Fruit fly (Drosophila melanogaster) whole organism, embryonic: ENCODE measurements around the gene Rab3GAP1.
A peak's percentile ranks its signal among the peaks of the same experiment; 100 is the strongest.

ENCODE experiments used
- ATbp ChIP-seq: fragments of 200-800 bp; sonication (Bioruptor generic); optimal IDR thresholded peaks from 2 replicates; lab custom pipeline; 2017; ENCODE audit warnings: missing biosample characterization, mild to moderate bottlenecking, missing genetic modification characterization, missing genetic modification reagents
- Aef1 ChIP-seq: fragments of 200-800 bp; sonication (Bioruptor generic); IDR thresholded peaks from 3 replicates; pipeline ENCODE4 v1.3.6; 2022; ENCODE audit warnings: missing biosample characterization, missing genetic modification characterization
- Asciz ChIP-seq: fragments of 200-800 bp; sonication (Bioruptor generic); optimal IDR thresholded peaks from 2 replicates; lab custom pipeline; 2017; ENCODE audit warnings: missing biosample characterization, mild to moderate bottlenecking, missing genetic modification characterization, missing genetic modification reagents
- Bdp1 ChIP-seq: fragments of 200-800 bp; sonication (Bioruptor generic); optimal IDR thresholded peaks from 3 replicates; lab custom pipeline; 2016; ENCODE audit warnings: missing biosample characterization, missing genetic modification characterization
- C15 ChIP-seq: fragments of 200-800 bp; sonication (Bioruptor generic); IDR thresholded peaks from 3 replicates; pipeline ENCODE4 v1.3.6; 2022; ENCODE audit warnings: missing biosample characterization, missing genetic modification characterization
- CG10209 ChIP-seq: fragments of 200-800 bp; sonication (Bioruptor generic); optimal IDR thresholded peaks from 3 replicates; lab custom pipeline; 2017; ENCODE audit warnings: missing biosample characterization, mild to moderate bottlenecking, missing genetic modification characterization, missing genetic modification reagents
- CG1024 ChIP-seq: fragments of 200-800 bp; sonication (Bioruptor generic); IDR thresholded peaks from 2 replicates; pipeline ENCODE4 v1.3.6; 2022; ENCODE audit warnings: missing biosample characterization, missing genetic modification characterization
- CG10321 ChIP-seq: fragments of 200-800 bp; sonication (Bioruptor generic); IDR thresholded peaks from 2 replicates; pipeline ENCODE4 v1.3.6; 2022; ENCODE audit warnings: missing biosample characterization, missing genetic modification characterization
- CG12104 ChIP-seq: fragments of 200-800 bp; sonication (Bioruptor generic); optimal IDR thresholded peaks from 3 replicates; lab custom pipeline; 2016; ENCODE audit warnings: missing biosample characterization, missing genetic modification characterization
- CG13123 ChIP-seq: fragments of 200-800 bp; sonication (Bioruptor generic); optimal IDR thresholded peaks from 2 replicates; lab custom pipeline; 2016; ENCODE audit warnings: missing biosample characterization, missing genetic modification characterization
- CG14050 ChIP-seq: fragments of 200-800 bp; sonication (Bioruptor generic); IDR thresholded peaks from 3 replicates; pipeline ENCODE4 v1.3.6; 2022; ENCODE audit warnings: missing biosample characterization, missing genetic modification characterization
- CG15514 ChIP-seq: fragments of 200-800 bp; sonication (Bioruptor generic); optimal IDR thresholded peaks from 3 replicates; lab custom pipeline; 2017; ENCODE audit warnings: missing biosample characterization, missing genetic modification characterization, mild to moderate bottlenecking, moderate library complexity, missing genetic modification reagents
- CG17328 ChIP-seq: fragments of 200-800 bp; sonication (Bioruptor generic); IDR thresholded peaks from 2 replicates; pipeline ENCODE4 v1.3.6; 2022; ENCODE audit warnings: missing biosample characterization, missing genetic modification characterization
- CG18476 ChIP-seq: fragments of 200-800 bp; sonication (Bioruptor generic); optimal IDR thresholded peaks from 2 replicates; lab custom pipeline; 2016; ENCODE audit warnings: missing biosample characterization, mild to moderate bottlenecking, missing genetic modification characterization
- CG30431 ChIP-seq: fragments of 200-800 bp; sonication (Bioruptor generic); optimal IDR thresholded peaks from 2 replicates; lab custom pipeline; 2017; ENCODE audit warnings: missing biosample characterization, missing genetic modification characterization
- CG3726 ChIP-seq: fragments of 200-800 bp; sonication (Bioruptor generic); IDR thresholded peaks from 3 replicates; pipeline ENCODE4, ENCODE4 v1.3.6; 2022; ENCODE audit warnings: missing biosample characterization, missing genetic modification characterization
- CG3995 ChIP-seq: fragments of 200-800 bp; sonication (Bioruptor generic); optimal IDR thresholded peaks from 3 replicates; lab custom pipeline; 2016; ENCODE audit warnings: missing biosample characterization, missing genetic modification characterization
- CG5953 ChIP-seq: fragments of 200-800 bp; sonication (Bioruptor generic); IDR thresholded peaks from 2 replicates; pipeline ENCODE4 v1.3.6; 2022; ENCODE audit warnings: missing biosample characterization, missing genetic modification characterization
- CG8478 ChIP-seq: fragments of >200 bp; optimal IDR thresholded peaks from 2 replicates; lab custom pipeline; 2018
- CG8944 ChIP-seq: fragments of 200-800 bp; sonication (Bioruptor generic); optimal IDR thresholded peaks from 3 replicates; lab custom pipeline; 2016; ENCODE audit warnings: missing biosample characterization, missing genetic modification characterization
- Camta ChIP-seq: fragments of 200-800 bp; sonication (Bioruptor generic); optimal IDR thresholded peaks from 2 replicates; lab custom pipeline; 2016; ENCODE audit warnings: missing biosample characterization, missing genetic modification characterization
- D ChIP-seq, 2 experiments: fragments of 200-800 bp in 1 of 2; fragments of >200 bp in 1 of 2; sonication (Bioruptor generic) in 1 of 2; optimal IDR thresholded peaks; 2 replicates in 1 of 2; 3 replicates in 1 of 2; lab custom pipeline; 2017; ENCODE audit warnings: mild to moderate bottlenecking in 1 of 2, missing biosample characterization in 1 of 2, missing genetic modification characterization in 1 of 2, missing genetic modification reagents in 1 of 2
- Dfd ChIP-seq, 2 experiments: fragments of >200 bp; optimal IDR thresholded peaks; 2 replicates each; lab custom pipeline; 2017; ENCODE audit warnings: missing biosample characterization in 2 of 2, missing genetic modification characterization in 2 of 2
- Eip74EF ChIP-seq, 2 experiments: fragments of 200-800 bp in 1 of 2; fragments of >200 bp in 1 of 2; sonication (Bioruptor generic) in 1 of 2; optimal IDR thresholded peaks; 2 replicates each; lab custom pipeline; 2017 to 2019; ENCODE audit warnings: missing biosample characterization in 2 of 2, missing genetic modification characterization in 2 of 2, mild to moderate bottlenecking in 1 of 2, moderate library complexity in 1 of 2
- H15 ChIP-seq: fragments of 200-800 bp; sonication (Bioruptor generic); IDR thresholded peaks from 3 replicates; pipeline ENCODE4 v1.3.6; 2022; ENCODE audit warnings: missing biosample characterization, missing genetic modification characterization
- HHEX ChIP-seq: fragments of 200-800 bp; sonication (Bioruptor generic); optimal IDR thresholded peaks from 3 replicates; lab custom pipeline; 2017; ENCODE audit warnings: missing biosample characterization, mild to moderate bottlenecking, missing genetic modification characterization, missing genetic modification reagents
- HLH4C ChIP-seq: fragments of 200-800 bp; sonication (Bioruptor generic); IDR thresholded peaks from 3 replicates; pipeline ENCODE4 v1.3.6; 2022; ENCODE audit warnings: missing biosample characterization, missing genetic modification characterization; ENCODE audit not compliant: partially characterized antibody
- Jarid2 ChIP-seq: fragments of 200-800 bp; sonication (Bioruptor generic); optimal IDR thresholded peaks from 3 replicates; lab custom pipeline; 2017; ENCODE audit warnings: mild to moderate bottlenecking, missing biosample characterization, missing genetic modification reagents, missing genetic modification characterization
- Max ChIP-seq: fragments of 200-800 bp; sonication (Bioruptor generic); optimal IDR thresholded peaks from 2 replicates; lab custom pipeline; 2016; ENCODE audit warnings: missing biosample characterization, mild to moderate bottlenecking, missing genetic modification characterization
- NC2α ChIP-seq: fragments of 200-800 bp; sonication (Bioruptor generic); optimal IDR thresholded peaks from 2 replicates; lab custom pipeline; 2016; ENCODE audit warnings: missing biosample characterization, missing genetic modification characterization
- NC2β ChIP-seq: fragments of 200-800 bp; sonication (Bioruptor generic); optimal IDR thresholded peaks from 2 replicates; lab custom pipeline; 2016; ENCODE audit warnings: missing biosample characterization, missing genetic modification characterization
- Ssrp ChIP-seq: fragments of 200-800 bp; sonication (Bioruptor generic); optimal IDR thresholded peaks from 2 replicates; lab custom pipeline; 2018; ENCODE audit warnings: missing biosample characterization, mild to moderate bottlenecking, missing genetic modification characterization, moderate library complexity
- Usf ChIP-seq: fragments of 200-800 bp; sonication (Bioruptor generic); optimal IDR thresholded peaks from 2 replicates; lab custom pipeline; 2017; ENCODE audit warnings: missing genotype, missing biosample characterization, missing genetic modification characterization
- ab ChIP-seq: fragments of 200-800 bp; sonication (Bioruptor generic); optimal IDR thresholded peaks from 2 replicates; lab custom pipeline; 2016; ENCODE audit warnings: missing biosample characterization, missing genetic modification characterization
- cwo ChIP-seq: fragments of 200-800 bp; sonication (Bioruptor generic); optimal IDR thresholded peaks from 3 replicates; lab custom pipeline; 2017; ENCODE audit warnings: missing biosample characterization, missing genetic modification characterization, mild to moderate bottlenecking, moderate library complexity, missing genetic modification reagents
- dimm ChIP-seq: fragments of 200-800 bp; sonication (Bioruptor generic); IDR thresholded peaks from 2 replicates; pipeline ENCODE4 v1.3.6; 2022; ENCODE audit warnings: missing biosample characterization, missing genetic modification characterization
- gcm2 ChIP-seq: fragments of 200-800 bp; sonication (Bioruptor generic); optimal IDR thresholded peaks from 2 replicates; lab custom pipeline; 2016; ENCODE audit warnings: missing biosample characterization, missing genetic modification characterization
- gfzf ChIP-seq: fragments of 200-800 bp; sonication (Bioruptor generic); optimal IDR thresholded peaks from 2 replicates; lab custom pipeline; 2016; ENCODE audit warnings: missing biosample characterization, mild to moderate bottlenecking, missing genetic modification characterization, moderate library complexity
- mirr ChIP-seq: fragments of 200-800 bp; sonication (Bioruptor generic); optimal IDR thresholded peaks from 3 replicates; lab custom pipeline; 2018; ENCODE audit warnings: missing biosample characterization, mild to moderate bottlenecking, missing genetic modification characterization
- pita ChIP-seq: fragments of 200-800 bp; sonication (Bioruptor generic); optimal IDR thresholded peaks from 2 replicates; lab custom pipeline; 2017; ENCODE audit warnings: missing biosample characterization, mild to moderate bottlenecking, missing genetic modification characterization
- run ChIP-seq: fragments of 200-800 bp; sonication (Bioruptor generic); optimal IDR thresholded peaks from 3 replicates; lab custom pipeline; 2018; ENCODE audit warnings: missing biosample characterization, mild to moderate bottlenecking, missing genetic modification characterization
- sc ChIP-seq, 3 experiments: fragments of >200 bp in 2 of 3; fragments of 200-800 bp in 1 of 3; sonication (Bioruptor generic) in 1 of 3; optimal IDR thresholded peaks; 2 replicates in 2 of 3; 3 replicates in 1 of 3; lab custom pipeline; 2017; ENCODE audit warnings: mild to moderate bottlenecking in 1 of 3, missing biosample characterization in 1 of 3, missing genetic modification characterization in 1 of 3, missing genetic modification reagents in 1 of 3
- sd ChIP-seq: fragments of 200-800 bp; sonication (Bioruptor generic); optimal IDR thresholded peaks from 3 replicates; lab custom pipeline; 2018; ENCODE audit warnings: missing biosample characterization, mild to moderate bottlenecking, missing genetic modification characterization, moderate library complexity
- sisA ChIP-seq: fragments of 200-800 bp; sonication (Bioruptor generic); IDR thresholded peaks from 2 replicates; pipeline ENCODE4 v1.3.6; 2022; ENCODE audit warnings: missing biosample characterization, missing genetic modification characterization
- tll ChIP-seq, 2 experiments: fragments of 200-800 bp in 1 of 2; fragments of >200 bp in 1 of 2; sonication (Bioruptor generic) in 1 of 2; optimal IDR thresholded peaks; 2 replicates each; lab custom pipeline; 2017 to 2019; ENCODE audit warnings: missing biosample characterization in 2 of 2, missing genetic modification characterization in 2 of 2, mild to moderate bottlenecking in 1 of 2, moderate library complexity in 1 of 2
- tup ChIP-seq: fragments of 200-800 bp; sonication (Bioruptor generic); optimal IDR thresholded peaks from 2 replicates; lab custom pipeline; 2016; ENCODE audit warnings: missing biosample characterization, mild to moderate bottlenecking, missing genetic modification characterization, moderate library complexity
- vfl ChIP-seq: fragments of 200-800 bp; sonication (Bioruptor generic); optimal IDR thresholded peaks from 2 replicates; lab custom pipeline; 2016; ENCODE audit warnings: missing biosample characterization, missing genetic modification characterization
- wdn ChIP-seq: fragments of 200-800 bp; sonication (Bioruptor generic); IDR thresholded peaks from 2 replicates; pipeline ENCODE4 v1.3.6; 2022; ENCODE audit warnings: missing biosample characterization, missing genetic modification characterization

The Rab3GAP1 gene

DNA sequence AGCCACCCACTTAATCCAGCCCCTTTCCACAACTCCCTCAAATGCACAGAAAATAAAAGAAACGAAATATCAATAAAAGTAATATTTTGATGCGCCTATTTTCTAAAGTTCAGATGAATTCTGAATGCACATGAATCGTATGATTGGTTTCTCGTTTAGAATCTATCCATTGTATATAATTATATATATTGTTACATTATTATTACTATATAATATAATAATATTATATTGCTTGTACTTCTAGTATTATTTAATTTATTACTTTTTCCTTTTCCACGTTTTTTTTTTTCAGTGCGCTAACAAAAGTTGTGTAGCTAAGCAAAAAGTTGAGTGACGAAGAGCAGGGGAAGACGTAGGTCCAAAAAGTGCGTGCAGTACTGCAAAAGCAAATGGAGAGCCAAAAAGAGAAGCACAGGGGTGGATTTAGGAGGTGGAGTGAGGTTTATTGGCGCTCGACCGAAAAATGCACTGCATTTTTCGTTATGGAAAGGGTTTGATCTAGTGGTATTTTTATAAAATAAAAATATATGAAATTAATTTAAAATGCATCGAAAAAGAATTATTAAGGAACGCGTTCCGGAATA lies 38.4 kb upstream of the Rab3GAP1 start (continued):
- peak; percentile 41 for TF ChIP-seq ab
- peak; percentile 94 for TF ChIP-seq Aef1 (GFP tag; lab: Robert Waterston, UW)
- TF ChIP-seq Dfd (GFP tag; optimal IDR thresholded peaks at IDR 0.05; lab: Kevin White, UChicago) = no peak
- peak; percentile 79 for TF ChIP-seq CG15514 (GFP tag; lab: Kevin White, UChicago)
- TF ChIP-seq Asciz = peak; percentile 98
- no peak for TF ChIP-seq sc (optimal IDR thresholded peaks at IDR 0.05; lab: Kevin White, UChicago)
- TF ChIP-seq sc (GFP tag; optimal IDR thresholded peaks at IDR 0.05; lab: Kevin White, UChicago) = peak; percentile 77
- TF ChIP-seq sisA (GFP tag; lab: Robert Waterston, UW) = peak; percentile 83
- no peak for TF ChIP-seq HLH4C (GFP tag; lab: Robert Waterston, UW)
- peak; percentile 85 for TF ChIP-seq CG3726 (GFP tag; lab: Robert Waterston, UW)
- TF ChIP-seq cwo (GFP tag; lab: Kevin White, UChicago) = peak; percentile 93
- TF ChIP-seq Max (GFP tag; lab: Kevin White, UChicago) = peak; percentile 68
- no peak for TF ChIP-seq tup
- peak; percentile 52; the same call in 1 of the 2 replicates for TF ChIP-seq CG10321
- peak in 1 of 2 experiments; percentile 94 for TF ChIP-seq Eip74EF (GFP tag; optimal IDR thresholded peaks at IDR 0.05; lab: Kevin White, UChicago)
- TF ChIP-seq gcm2 = no peak
- TF ChIP-seq CG8478 (lab: Kevin White, UChicago) = no peak
- peak; percentile 97 for TF ChIP-seq run (tag; lab: Kevin White, UChicago)
- TF ChIP-seq CG10209 (GFP tag; lab: Kevin White, UChicago) = peak; percentile 91
- no peak for TF ChIP-seq tll (GFP tag; optimal IDR thresholded peaks at IDR 0.05; lab: Kevin White, UChicago)
- peak; percentile 85 for TF ChIP-seq CG17328 (GFP tag; lab: Robert Waterston, UW)
- TF ChIP-seq Usf (GFP tag; lab: Kevin White, UChicago) = peak; percentile 62
- peak; percentile 7 for TF ChIP-seq CG8944 (GFP tag; lab: Kevin White, UChicago)
- TF ChIP-seq NC2α (GFP tag; lab: Kevin White, UChicago) = no peak
- TF ChIP-seq C15 = peak; percentile 58; the same call in 2 of the 3 replicates
- TF ChIP-seq CG13123 (GFP tag; lab: Kevin White, UChicago) = peak; percentile 76
- TF ChIP-seq H15 (GFP tag; lab: Robert Waterston, UW) = peak; percentile 85
- TF ChIP-seq ATbp (GFP tag; lab: Kevin White, UChicago) = peak; percentile 93
- TF ChIP-seq CG30431 = peak; percentile 48
- peak; percentile 44 for TF ChIP-seq sd (tag; lab: Kevin White, UChicago)
- no peak for TF ChIP-seq D (optimal IDR thresholded peaks at IDR 0.05; lab: Kevin White, UChicago)
- TF ChIP-seq D (GFP tag; optimal IDR thresholded peaks at IDR 0.05; lab: Kevin White, UChicago) = peak; percentile 93
- TF ChIP-seq CG1024 (GFP tag; lab: Robert Waterston, UW) = peak; percentile 27; the same call in 1 of the 2 replicates
- peak; percentile 95 for TF ChIP-seq Ssrp (tag; lab: Kevin White, UChicago)
- peak; percentile 91 for TF ChIP-seq CG5953
- TF ChIP-seq NC2β (GFP tag; lab: Kevin White, UChicago) = no peak
- TF ChIP-seq, all 482 proteins: peak for 360

DNA sequence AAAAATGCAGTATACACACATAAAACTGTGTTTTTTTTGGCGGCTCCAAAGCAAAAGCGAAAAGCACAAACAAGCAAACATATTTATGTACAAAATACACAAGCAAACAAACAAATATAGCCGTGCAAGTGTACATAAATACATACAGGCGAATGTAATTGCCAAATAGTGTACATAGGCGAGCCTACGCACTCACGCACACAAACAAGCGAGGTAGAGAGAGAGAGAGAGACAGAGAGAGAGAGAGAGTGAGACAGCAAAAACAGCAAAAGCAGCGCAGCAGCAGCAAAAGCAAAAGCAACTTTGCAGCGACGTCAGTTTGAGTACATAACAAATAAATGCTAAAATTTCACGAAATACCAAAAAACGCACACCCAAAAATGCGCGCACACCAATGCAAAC lies 37.7 kb upstream of the Rab3GAP1 start:
- TF ChIP-seq mirr (GFP tag; lab: Kevin White, UChicago) = peak; percentile 89
- TF ChIP-seq CG14050 (GFP tag; lab: Robert Waterston, UW) = peak; percentile 41; the same call in 2 of the 3 replicates
- TF ChIP-seq Camta (GFP tag; lab: Kevin White, UChicago) = peak; percentile 90
- TF ChIP-seq HHEX (GFP tag; lab: Kevin White, UChicago) = peak; percentile 92
- no peak for TF ChIP-seq gfzf (GFP tag; lab: Kevin White, UChicago)
- no peak for TF ChIP-seq tll (GFP tag; optimal IDR thresholded peaks at IDR 0.05; lab: Kevin White, UChicago)
- peak; percentile 76 for TF ChIP-seq CG8944 (GFP tag; lab: Kevin White, UChicago)
- TF ChIP-seq CG10209 (GFP tag; lab: Kevin White, UChicago) = peak; percentile 89
- peak; percentile 71 for TF ChIP-seq Jarid2 (GFP tag; lab: Kevin White, UChicago)
- peak; percentile 15 for TF ChIP-seq CG3995 (GFP tag; lab: Kevin White, UChicago)
- no peak for TF ChIP-seq vfl (GFP tag; lab: Kevin White, UChicago)
- no peak for TF ChIP-seq pita (GFP tag; lab: Kevin White, UChicago)
- peak; percentile 81 for TF ChIP-seq CG12104
- TF ChIP-seq Bdp1 (GFP tag; lab: Kevin White, UChicago) = peak; percentile 73
- peak; percentile 53 for TF ChIP-seq CG18476 (GFP tag; lab: Kevin White, UChicago)
- TF ChIP-seq Aef1 (GFP tag; lab: Robert Waterston, UW) = peak; percentile 31; the same call in 2 of the 3 replicates
- peak; percentile 57; the same call in 1 of the 2 replicates for TF ChIP-seq wdn (GFP tag; lab: Robert Waterston, UW)
- TF ChIP-seq dimm (GFP tag; lab: Robert Waterston, UW) = peak; percentile 28; the same call in 1 of the 2 replicates
- peak; percentile 60 for TF ChIP-seq tup
